Worm (Caenorhabditis elegans) whole organism, midembryonic: ENCODE results near the gene K01A6.4.
A peak's percentile ranks its signal among the peaks of the same experiment; 100 is the strongest.

Experiments
- T22C8.4 ChIP-seq: fragments of 200-800 bp; sonication (Bioruptor generic); IDR thresholded peaks from 2 replicates; pipeline ENCODE4 v1.3.6; 2022; ENCODE audit warnings: missing genetic modification characterization, missing compliant biosample characterization
- cog-1 ChIP-seq: sonication (generic microtip); optimal IDR thresholded peaks from 2 replicates; lab custom pipeline; 2016; ENCODE audit warnings: missing genetic modification characterization, missing compliant biosample characterization
- flt-1 ChIP-seq: fragments of 200-800 bp; sonication (Bioruptor generic); IDR thresholded peaks from 2 replicates; pipeline ENCODE4 v1.3.6; 2022; ENCODE audit warnings: missing genetic modification characterization, missing compliant biosample characterization
- klf-2 ChIP-seq: fragments of 200-800 bp; sonication (Bioruptor generic); conservative IDR thresholded peaks from 2 replicates; pipeline ENCODE4 v1.3.6; 2022; ENCODE audit warnings: missing genetic modification reagents, missing genetic modification characterization, missing compliant biosample characterization
- med-1 ChIP-seq: sonication (generic microtip); optimal IDR thresholded peaks from 2 replicates; lab custom pipeline; 2017; ENCODE audit warnings: missing genetic modification characterization, mild to moderate bottlenecking, missing compliant biosample characterization, antibody characterized with exemption, missing genetic modification reagents; ENCODE audit not compliant: insufficient read depth
- ref-1 ChIP-seq: fragments of 200-800 bp; sonication (Bioruptor generic); conservative IDR thresholded peaks from 2 replicates; pipeline ENCODE4 v1.3.6; 2022; ENCODE audit warnings: missing genetic modification reagents, missing genetic modification characterization, missing compliant biosample characterization
- tab-1 ChIP-seq: fragments of 200-800 bp; sonication (Bioruptor generic); IDR thresholded peaks from 2 replicates; pipeline ENCODE4 v1.3.6; 2022; ENCODE audit warnings: missing genetic modification characterization, missing compliant biosample characterization
- ztf-23 ChIP-seq: fragments of 200-800 bp; sonication (Bioruptor generic); IDR thresholded peaks from 2 replicates; pipeline ENCODE4 v1.3.6; 2022; ENCODE audit warnings: missing genetic modification reagents, missing genetic modification characterization, missing compliant biosample characterization
- ztf-29 ChIP-seq: fragments of 200-800 bp; sonication (Bioruptor generic); IDR thresholded peaks from 2 replicates; pipeline ENCODE4 v1.3.6; 2022; ENCODE audit warnings: missing genetic modification reagents, missing genetic modification characterization, missing compliant biosample characterization

K01A6.4 gene

ce11 chrIV:11697514-11697913 lies 42.6 kb downstream of the K01A6.4 start:
- TF ChIP-seq med-1 (no peak), ztf-29 (no peak), T22C8.4 (GFP tag; lab: Robert Waterston, UW) (no peak), flt-1 (GFP tag; lab: Robert Waterston, UW) (no peak), ref-1 (GFP tag; lab: Robert Waterston, UW) (no peak)

- TF ChIP-seq ztf-29 (no peak), flt-1 (GFP tag; lab: Robert Waterston, UW) (no peak), klf-2 (GFP tag; lab: Robert Waterston, UW) (no peak), ref-1 (GFP tag; lab: Robert Waterston, UW) (no peak)
Measured at ce11 chrIV:11695634-11696033, 44.5 kb downstream of the K01A6.4 start.

ce11 chrIV:11694143-11694542 lies 46.0 kb downstream of the K01A6.4 start, which contains the start of gene ZK792.7:
ZK792.7 (plus strand) TSS chrIV:11694443.
- TF ChIP-seq klf-2 (GFP tag; lab: Robert Waterston, UW) (no peak), tab-1 (GFP tag; lab: Robert Waterston, UW) (no peak), cog-1 (tag; lab: Kevin White, UChicago) (no peak), flt-1 (GFP tag; lab: Robert Waterston, UW) (no peak), T22C8.4 (GFP tag; lab: Robert Waterston, UW) (no peak), ztf-23 (no peak), med-1 (no peak), ztf-29 (no peak), ref-1 (GFP tag; lab: Robert Waterston, UW) (no peak)

ce11 chrIV:11693493-11693892 lies 46.6 kb downstream of the K01A6.4 start, which contains the start of gene ZK792.12:
ZK792.12 (plus strand) TSS chrIV:11693793.
- no peak for TF ChIP-seq ztf-29
- TF ChIP-seq ref-1 (GFP tag; lab: Robert Waterston, UW), result no peak
- TF ChIP-seq med-1, result no peak
- no peak for TF ChIP-seq flt-1 (GFP tag; lab: Robert Waterston, UW)
- TF ChIP-seq tab-1 (GFP tag; lab: Robert Waterston, UW), result no peak
- no peak for TF ChIP-seq cog-1 (tag; lab: Kevin White, UChicago)
- TF ChIP-seq klf-2 (GFP tag; lab: Robert Waterston, UW), result no peak
- no peak for TF ChIP-seq T22C8.4 (GFP tag; lab: Robert Waterston, UW)
- TF ChIP-seq ztf-23, result no peak

- TF ChIP-seq cog-1 (tag; lab: Kevin White, UChicago) (peak; percentile 52), ref-1 (GFP tag; lab: Robert Waterston, UW) (no peak), T22C8.4 (GFP tag; lab: Robert Waterston, UW) (no peak), klf-2 (GFP tag; lab: Robert Waterston, UW) (no peak), med-1 (no peak), flt-1 (GFP tag; lab: Robert Waterston, UW) (0 out of 2 replicates have a peak, but pooled peaks have one; percentile 66), ztf-23 (0 out of 2 replicates have a peak, but pooled peaks have one; percentile 14), tab-1 (GFP tag; lab: Robert Waterston, UW) (no peak), ztf-29 (peak; percentile 10; the same call in 1 of the 2 replicates)
Measured at ce11 chrIV:11692071-11692673, 47.9 kb downstream of the K01A6.4 start.

- TF ChIP-seq med-1 (no peak), T22C8.4 (GFP tag; lab: Robert Waterston, UW) (no peak), klf-2 (GFP tag; lab: Robert Waterston, UW) (no peak), flt-1 (GFP tag; lab: Robert Waterston, UW) (no peak), ref-1 (GFP tag; lab: Robert Waterston, UW) (no peak), ztf-29 (no peak), cog-1 (tag; lab: Kevin White, UChicago) (no peak), ztf-23 (no peak), tab-1 (GFP tag; lab: Robert Waterston, UW) (no peak)
Measured at ce11 chrIV:11691524-11691923, 48.6 kb downstream of the K01A6.4 start.

- TF ChIP-seq tab-1 (GFP tag; lab: Robert Waterston, UW) (no peak), cog-1 (tag; lab: Kevin White, UChicago) (no peak), flt-1 (GFP tag; lab: Robert Waterston, UW) (no peak), T22C8.4 (GFP tag; lab: Robert Waterston, UW) (no peak), ref-1 (GFP tag; lab: Robert Waterston, UW) (no peak), klf-2 (GFP tag; lab: Robert Waterston, UW) (no peak), ztf-23 (no peak), ztf-29 (no peak), med-1 (no peak)
Measured at ce11 chrIV:11690988-11691387, 49.1 kb downstream of the K01A6.4 start, which contains the start of gene let-60. let-60 (minus strand) TSS chrIV:11691088.
